Worm (Caenorhabditis elegans) whole organism, L1 larva: ENCODE data around the gene C01G5.7.

ENCODE experiments used
- Y116A8C.19 ChIP-seq: sonication (generic microtip); optimal IDR thresholded peaks from 2 replicates; lab custom pipeline; 2016; ENCODE audit warnings: missing compliant biosample characterization, missing genetic modification characterization, borderline replicate concordance
- aly-2 ChIP-seq: fragments of 150-350 bp; optimal IDR thresholded peaks from 2 replicates; lab custom pipeline; 2014; ENCODE audit warnings: missing biosample characterization, missing genetic modification characterization
- ama-1 ChIP-seq: fragments of 150-350 bp; optimal IDR thresholded peaks from 2 replicates; lab custom pipeline; 2014
- blmp-1 ChIP-seq: fragments of 150-350 bp; optimal IDR thresholded peaks from 2 replicates; lab custom pipeline; 2014; ENCODE audit warnings: missing biosample characterization, missing genetic modification characterization
- ceh-8 ChIP-seq: fragments of 200-800 bp; sonication (Bioruptor generic); optimal IDR thresholded peaks from 2 replicates; lab custom pipeline; 2018; ENCODE audit warnings: mild to moderate bottlenecking, missing genetic modification characterization, moderate library complexity, missing compliant biosample characterization
- ceh-82 ChIP-seq, 3 experiments: fragments of 150-350 bp in 1 of 3; sonication (generic microtip) in 2 of 3; optimal IDR thresholded peaks; 2 replicates each; lab custom pipeline; 2014 to 2017; ENCODE audit warnings: missing biosample characterization in 3 of 3, missing genetic modification characterization in 3 of 3
- ceh-90 ChIP-seq: sonication (generic microtip); optimal IDR thresholded peaks from 2 replicates; lab custom pipeline; 2016; ENCODE audit warnings: missing genetic modification characterization, missing compliant biosample characterization
- ces-1 ChIP-seq: fragments of 150-350 bp; optimal IDR thresholded peaks from 2 replicates; lab custom pipeline; 2014; ENCODE audit warnings: missing biosample characterization, missing genetic modification reagents, missing genetic modification characterization
- dsc-1 ChIP-seq: sonication (generic microtip); optimal IDR thresholded peaks from 2 replicates; lab custom pipeline; 2016; ENCODE audit warnings: mild to moderate bottlenecking, missing genetic modification characterization, missing compliant biosample characterization
- efl-3 ChIP-seq: fragments of 200-800 bp; sonication (Bioruptor generic); optimal IDR thresholded peaks from 2 replicates; lab custom pipeline; 2018; ENCODE audit warnings: mild to moderate bottlenecking, missing genetic modification characterization, missing compliant biosample characterization
- egl-13 ChIP-seq: sonication (generic microtip); optimal IDR thresholded peaks from 2 replicates; lab custom pipeline; 2016; ENCODE audit warnings: missing genotype, missing genetic modification reagents, missing genetic modification characterization, missing compliant biosample characterization
- fkh-10 ChIP-seq: sonication (generic microtip); optimal IDR thresholded peaks from 2 replicates; lab custom pipeline; 2017; ENCODE audit warnings: missing biosample characterization, missing genetic modification reagents, missing genetic modification characterization
- fkh-4 ChIP-seq: sonication (generic microtip); optimal IDR thresholded peaks from 2 replicates; lab custom pipeline; 2016; ENCODE audit warnings: missing compliant biosample characterization, missing genetic modification characterization, borderline replicate concordance
- fkh-8 ChIP-seq: sonication (generic microtip); optimal IDR thresholded peaks from 2 replicates; lab custom pipeline; 2016; ENCODE audit warnings: mild to moderate bottlenecking, missing genetic modification characterization, missing compliant biosample characterization
- fos-1 ChIP-seq: fragments of 150-350 bp; optimal IDR thresholded peaks from 2 replicates; lab custom pipeline; 2014; ENCODE audit warnings: missing biosample characterization, missing genetic modification characterization
- grh-1 ChIP-seq: fragments of 200-800 bp; sonication (Bioruptor generic); IDR thresholded peaks from 2 replicates; pipeline ENCODE4 v1.3.6; 2022; ENCODE audit warnings: missing genetic modification reagents, missing genetic modification characterization, missing compliant biosample characterization
- hlh-17 ChIP-seq: fragments of 200-800 bp; sonication (Bioruptor generic); optimal IDR thresholded peaks from 2 replicates; lab custom pipeline; 2018; ENCODE audit warnings: missing genetic modification characterization, mild to moderate bottlenecking, missing compliant biosample characterization, moderate library complexity, borderline replicate concordance
- hlh-4 ChIP-seq: sonication (generic microtip); optimal IDR thresholded peaks from 2 replicates; lab custom pipeline; 2016; ENCODE audit warnings: mild to moderate bottlenecking, missing genetic modification characterization, missing compliant biosample characterization
- isw-1 ChIP-seq: fragments of 200-800 bp; sonication (Bioruptor generic); IDR thresholded peaks from 2 replicates; pipeline ENCODE4 v1.3.6; 2022; ENCODE audit warnings: missing genetic modification characterization, missing compliant biosample characterization
- jun-1 ChIP-seq: fragments of 150-350 bp; optimal IDR thresholded peaks from 2 replicates; lab custom pipeline; 2014; ENCODE audit warnings: missing biosample characterization, missing genetic modification reagents, missing genetic modification characterization
- lin-13 ChIP-seq: fragments of 150-350 bp; optimal IDR thresholded peaks from 2 replicates; lab custom pipeline; 2014; ENCODE audit warnings: missing biosample characterization, missing genetic modification reagents, missing genetic modification characterization
- lin-14 ChIP-seq: fragments of 200-800 bp; sonication (Bioruptor generic); optimal IDR thresholded peaks from 2 replicates; lab custom pipeline; 2018; ENCODE audit warnings: mild to moderate bottlenecking, missing genetic modification characterization, moderate library complexity, missing compliant biosample characterization
- lin-35 ChIP-seq, 2 experiments: fragments of 150-350 bp; optimal IDR thresholded peaks; 2 replicates each; lab custom pipeline; 2014; ENCODE audit warnings: missing biosample characterization in 2 of 2, missing genetic modification characterization in 2 of 2, missing genetic modification reagents in 2 of 2
- lin-39 ChIP-seq: fragments of 150-350 bp; optimal IDR thresholded peaks from 2 replicates; lab custom pipeline; 2014; ENCODE audit warnings: missing biosample characterization, missing genetic modification reagents, missing genetic modification characterization
- lir-3 ChIP-seq: sonication (generic microtip); optimal IDR thresholded peaks from 2 replicates; lab custom pipeline; 2016; ENCODE audit warnings: mild to moderate bottlenecking, missing genetic modification characterization, moderate library complexity, missing compliant biosample characterization; ENCODE audit not compliant: poor library complexity
- lsy-2 ChIP-seq, 2 experiments: fragments of 150-350 bp; optimal IDR thresholded peaks; 2 replicates each; lab custom pipeline; 2014; ENCODE audit warnings: missing biosample characterization in 2 of 2, missing genetic modification characterization in 2 of 2
- mab-9 ChIP-seq: fragments of 200-800 bp; sonication (Bioruptor generic); IDR thresholded peaks from 2 replicates; pipeline ENCODE4 v1.3.6; 2022; ENCODE audit warnings: missing genetic modification reagents, missing genetic modification characterization, missing compliant biosample characterization
- mdl-1 ChIP-seq, 2 experiments: fragments of 150-350 bp; optimal IDR thresholded peaks; 2 replicates each; lab custom pipeline; 2014 to 2017; ENCODE audit warnings: missing biosample characterization in 2 of 2, missing genetic modification characterization in 2 of 2, inconsistent platforms in 1 of 2
- nhr-19 ChIP-seq: fragments of 200-800 bp; sonication (Bioruptor generic); conservative IDR thresholded peaks from 2 replicates; pipeline ENCODE4 v1.3.6; 2022; ENCODE audit warnings: missing genetic modification characterization, missing compliant biosample characterization
- nhr-28 ChIP-seq: fragments of 150-350 bp; optimal IDR thresholded peaks from 2 replicates; lab custom pipeline; 2014; ENCODE audit warnings: missing biosample characterization, missing genetic modification characterization
- nhr-47 ChIP-seq: sonication (generic microtip); optimal IDR thresholded peaks from 2 replicates; lab custom pipeline; 2016; ENCODE audit warnings: mild to moderate bottlenecking, missing genetic modification characterization, moderate library complexity, missing compliant biosample characterization
- nhr-76 ChIP-seq: sonication (generic microtip); optimal IDR thresholded peaks from 2 replicates; lab custom pipeline; 2017; ENCODE audit warnings: missing biosample characterization, missing genetic modification characterization
- nhr-77 ChIP-seq: fragments of 150-350 bp; optimal IDR thresholded peaks from 2 replicates; lab custom pipeline; 2014; ENCODE audit warnings: missing biosample characterization, missing genetic modification characterization
- nhr-84 ChIP-seq: sonication (generic microtip); optimal IDR thresholded peaks from 2 replicates; lab custom pipeline; 2017; ENCODE audit warnings: missing biosample characterization, missing genetic modification characterization
- nhr-90 ChIP-seq: sonication (generic microtip); optimal IDR thresholded peaks from 2 replicates; lab custom pipeline; 2016; ENCODE audit warnings: mild to moderate bottlenecking, missing genetic modification characterization, missing compliant biosample characterization; ENCODE audit not compliant: poor library complexity
- pag-3 ChIP-seq: sonication (generic microtip); optimal IDR thresholded peaks from 2 replicates; lab custom pipeline; 2017; ENCODE audit warnings: missing genetic modification characterization, mild to moderate bottlenecking, missing compliant biosample characterization, antibody characterized with exemption, borderline replicate concordance; ENCODE audit not compliant: insufficient read depth
- pax-3 ChIP-seq: fragments of 200-800 bp; sonication (Bioruptor generic); optimal IDR thresholded peaks from 2 replicates; lab custom pipeline; 2018; ENCODE audit warnings: mild to moderate bottlenecking, missing genetic modification characterization, moderate library complexity, missing compliant biosample characterization
- pqm-1 ChIP-seq: sonication (generic microtip); optimal IDR thresholded peaks from 3 replicates; lab custom pipeline; 2017; ENCODE audit warnings: missing biosample characterization, missing genetic modification characterization
- rnt-1 ChIP-seq: sonication (generic microtip); optimal IDR thresholded peaks from 2 replicates; lab custom pipeline; 2016; ENCODE audit warnings: mild to moderate bottlenecking, missing genetic modification characterization, moderate library complexity, missing compliant biosample characterization
- skn-1 ChIP-seq: fragments of 150-350 bp; optimal IDR thresholded peaks from 2 replicates; lab custom pipeline; 2014; ENCODE audit warnings: missing biosample characterization, missing genetic modification characterization
- sox-4 ChIP-seq: sonication (generic microtip); optimal IDR thresholded peaks from 2 replicates; lab custom pipeline; 2016; ENCODE audit warnings: missing genetic modification characterization, missing compliant biosample characterization
- sptf-1 ChIP-seq: fragments of 150-350 bp; optimal IDR thresholded peaks from 2 replicates; lab custom pipeline; 2014; ENCODE audit warnings: missing biosample characterization, missing genetic modification characterization
- sup-37 ChIP-seq: fragments of 200-800 bp; sonication (Bioruptor generic); optimal IDR thresholded peaks from 2 replicates; lab custom pipeline; 2018; ENCODE audit warnings: mild to moderate bottlenecking, missing genetic modification characterization, missing compliant biosample characterization
- swsn-7 ChIP-seq: sonication (generic microtip); optimal IDR thresholded peaks from 2 replicates; lab custom pipeline; 2016; ENCODE audit warnings: missing genetic modification characterization, missing compliant biosample characterization
- tbx-2 ChIP-seq: sonication (generic microtip); optimal IDR thresholded peaks from 2 replicates; lab custom pipeline; 2016; ENCODE audit warnings: missing genetic modification characterization, missing compliant biosample characterization
- tlp-1 ChIP-seq: fragments of 150-350 bp; optimal IDR thresholded peaks from 2 replicates; lab custom pipeline; 2014; ENCODE audit warnings: missing biosample characterization, missing genetic modification characterization
- unc-30 ChIP-seq: sonication (generic microtip); optimal IDR thresholded peaks from 2 replicates; lab custom pipeline; 2017; ENCODE audit warnings: missing biosample characterization, missing genetic modification characterization
- unc-86 ChIP-seq: sonication (generic microtip); optimal IDR thresholded peaks from 2 replicates; lab custom pipeline; 2016; ENCODE audit warnings: missing genetic modification characterization, missing compliant biosample characterization
- unc-98 ChIP-seq: fragments of 200-800 bp; sonication (Bioruptor generic); IDR thresholded peaks from 2 replicates; pipeline ENCODE4 v1.3.6; 2022; ENCODE audit warnings: missing genetic modification characterization, missing compliant biosample characterization
- vab-15 ChIP-seq: sonication (generic microtip); optimal IDR thresholded peaks from 2 replicates; lab custom pipeline; 2017; ENCODE audit warnings: missing genotype, mild to moderate bottlenecking, missing genetic modification characterization, missing compliant biosample characterization
- zip-4 ChIP-seq: fragments of 200-800 bp; sonication (Bioruptor generic); optimal IDR thresholded peaks from 2 replicates; lab custom pipeline; 2018; ENCODE audit warnings: mild to moderate bottlenecking, missing genetic modification characterization, moderate library complexity, missing compliant biosample characterization

Gene C01G5.7

ce11 chrIV:6556624-6557368 lies 38.8 kb downstream of the C01G5.7 start, which contains the start of gene try-3 (continued):
- TF ChIP-seq zip-4 (GFP tag; lab: Kevin White, UChicago) (peak; percentile 6), nhr-28 (tag; lab: Kevin White, UChicago) (no peak), mdl-1 (tag; optimal IDR thresholded peaks at IDR 0.05; lab: Kevin White, UChicago) (peak in 1 of 2 experiments; percentile 40), mab-9 (GFP tag; lab: Robert Waterston, UW) (peak; percentile 37; the same call in 1 of the 2 replicates), hlh-4 (no peak), pag-3 (tag; lab: Kevin White, UChicago) (no peak), ama-1 (lab: Kevin White, UChicago) (no peak), tlp-1 (tag; lab: Kevin White, UChicago) (no peak), skn-1 (tag; lab: Kevin White, UChicago) (peak; percentile 72), ceh-8 (GFP tag; lab: Kevin White, UChicago) (peak; percentile 55), vab-15 (no peak), ces-1 (GFP tag; lab: Kevin White, UChicago) (no peak), unc-86 (tag; lab: Kevin White, UChicago) (peak; percentile 50), Y116A8C.19 (tag; lab: Kevin White, UChicago) (no peak), tbx-2 (tag; lab: Kevin White, UChicago) (peak; percentile 64), nhr-90 (tag; lab: Kevin White, UChicago) (peak; percentile 59), dsc-1 (tag; lab: Kevin White, UChicago) (peak; percentile 69), nhr-77 (tag; lab: Kevin White, UChicago) (peak; percentile 62), grh-1 (peak; percentile 52), nhr-76 (tag; lab: Kevin White, UChicago) (no peak), ceh-82 (tag; optimal IDR thresholded peaks at IDR 0.05; lab: Kevin White, UChicago) (peak; percentile 30 to 70 (median 35)), fos-1 (tag; lab: Kevin White, UChicago) (no peak), isw-1 (GFP tag; lab: Robert Waterston, UW) (peak; percentile 30), lin-39 (tag; lab: Kevin White, UChicago) (no peak), sox-4 (tag; lab: Kevin White, UChicago) (no peak), lir-3 (peak; percentile 54), lin-14 (peak; percentile 78), hlh-17 (GFP tag; lab: Kevin White, UChicago) (no peak), rnt-1 (peak; percentile 84), egl-13 (peak; percentile 66), fkh-4 (no peak), efl-3 (GFP tag; lab: Kevin White, UChicago) (no peak), nhr-19 (GFP tag; lab: Robert Waterston, UW) (peak; percentile 60), sptf-1 (tag; lab: Kevin White, UChicago) (no peak), lin-13 (peak; percentile 73), swsn-7 (peak; percentile 74), lsy-2 (tag; optimal IDR thresholded peaks at IDR 0.05; lab: Kevin White, UChicago) (peak; percentile 60 to 72), ceh-90 (tag; lab: Kevin White, UChicago) (no peak), unc-98 (no peak), unc-30 (tag; lab: Kevin White, UChicago) (no peak), nhr-84 (no peak), fkh-10 (peak; percentile 43), lin-35 (GFP tag; optimal IDR thresholded peaks at IDR 0.05; lab: Kevin White, UChicago) (peak; percentile 75 to 78), jun-1 (tag; lab: Kevin White, UChicago) (no peak), pqm-1 (no peak), blmp-1 (tag; lab: Kevin White, UChicago) (no peak), sup-37 (GFP tag; lab: Kevin White, UChicago) (no peak), pax-3 (tag; lab: Kevin White, UChicago) (peak; percentile 52), fkh-8 (tag; lab: Kevin White, UChicago) (peak; percentile 82), nhr-47 (peak; percentile 75), aly-2 (no peak)
